Fruit fly (Drosophila melanogaster) whole organism, prepupa: ENCODE measurements around the gene CG4404.
A peak's percentile ranks its signal among the peaks of the same experiment; 100 is the strongest.

Experiments
- Blimp-1 ChIP-seq: fragments of 200-800 bp; sonication (Bioruptor generic); optimal IDR thresholded peaks from 3 replicates; lab custom pipeline; 2017; ENCODE audit warnings: missing biosample characterization, missing genetic modification characterization, mild to moderate bottlenecking, moderate library complexity, missing genetic modification reagents
- CG10631 ChIP-seq: fragments of 200-800 bp; sonication (Bioruptor generic); optimal IDR thresholded peaks from 2 replicates; lab custom pipeline; 2016; ENCODE audit warnings: missing biosample characterization, missing genetic modification characterization
- CG10669 ChIP-seq: fragments of 200-800 bp; sonication (Bioruptor generic); optimal IDR thresholded peaks from 3 replicates; lab custom pipeline; 2018; ENCODE audit warnings: missing biosample characterization, mild to moderate bottlenecking, missing genetic modification characterization, moderate library complexity
- CG11294 ChIP-seq: fragments of 200-800 bp; sonication (Bioruptor generic); IDR thresholded peaks from 2 replicates; pipeline ENCODE4 v1.3.6; 2022; ENCODE audit warnings: missing biosample characterization, missing genetic modification characterization
- CG11762 ChIP-seq: fragments of 200-800 bp; sonication (Bioruptor generic); optimal IDR thresholded peaks from 3 replicates; lab custom pipeline; 2016; ENCODE audit warnings: missing biosample characterization, missing genetic modification characterization; ENCODE audit not compliant: insufficient read depth
- CG11902 ChIP-seq: fragments of 200-800 bp; sonication (Bioruptor generic); optimal IDR thresholded peaks from 3 replicates; lab custom pipeline; 2016; ENCODE audit warnings: missing biosample characterization, missing genetic modification characterization
- CG1621 ChIP-seq: fragments of 200-800 bp; sonication (Bioruptor generic); optimal IDR thresholded peaks from 3 replicates; lab custom pipeline; 2018; ENCODE audit warnings: missing biosample characterization, mild to moderate bottlenecking, missing genetic modification characterization
- CG16779 ChIP-seq: fragments of 200-800 bp; sonication (Bioruptor generic); optimal IDR thresholded peaks from 3 replicates; lab custom pipeline; 2017; ENCODE audit warnings: missing biosample characterization, mild to moderate bottlenecking, missing genetic modification characterization
- CG3032 ChIP-seq: fragments of 200-800 bp; optimal IDR thresholded peaks from 2 replicates; lab custom pipeline; 2019; ENCODE audit warnings: missing biosample characterization, mild to moderate bottlenecking, missing genetic modification characterization, moderate library complexity
- CG31627 ChIP-seq: fragments of 200-800 bp; sonication (Bioruptor generic); optimal IDR thresholded peaks from 3 replicates; lab custom pipeline; 2016; ENCODE audit warnings: missing biosample characterization, missing genetic modification characterization
- CG32006 ChIP-seq: fragments of 200-800 bp; sonication (Bioruptor generic); optimal IDR thresholded peaks from 3 replicates; lab custom pipeline; 2017; ENCODE audit warnings: missing biosample characterization, mild to moderate bottlenecking, missing genetic modification characterization
- CG34406 ChIP-seq: fragments of 200-800 bp; sonication (Bioruptor generic); optimal IDR thresholded peaks from 3 replicates; lab custom pipeline; 2016; ENCODE audit warnings: missing biosample characterization, missing genetic modification characterization
- CG6792 ChIP-seq: fragments of 200-800 bp; sonication (Bioruptor generic); optimal IDR thresholded peaks from 3 replicates; lab custom pipeline; 2016; ENCODE audit warnings: missing biosample characterization, missing genetic modification characterization
- CG6808 ChIP-seq: fragments of 200-800 bp; sonication (Bioruptor generic); optimal IDR thresholded peaks from 3 replicates; lab custom pipeline; 2017; ENCODE audit warnings: missing biosample characterization, missing genetic modification characterization, mild to moderate bottlenecking, moderate library complexity, missing genetic modification reagents
- CG6854 ChIP-seq: fragments of 200-800 bp; sonication (Bioruptor generic); optimal IDR thresholded peaks from 2 replicates; lab custom pipeline; 2017; ENCODE audit warnings: missing biosample characterization, mild to moderate bottlenecking, missing genetic modification characterization
- CG8119 ChIP-seq: fragments of 200-800 bp; sonication (Bioruptor generic); IDR thresholded peaks from 3 replicates; pipeline ENCODE4 v1.3.6; 2022; ENCODE audit warnings: missing biosample characterization, missing genetic modification characterization
- Eip75B ChIP-seq: fragments of 200-800 bp; sonication (Bioruptor generic); optimal IDR thresholded peaks from 3 replicates; lab custom pipeline; 2016; ENCODE audit warnings: missing biosample characterization, missing genetic modification characterization
- Eip78C ChIP-seq: fragments of 200-800 bp; sonication (Bioruptor generic); peaks from one replicate; lab custom pipeline; 2016; ENCODE audit warnings: missing biosample characterization, missing genetic modification characterization
- Eip93F ChIP-seq: fragments of 200-800 bp; sonication (Bioruptor generic); optimal IDR thresholded peaks from 2 replicates; lab custom pipeline; 2016; ENCODE audit warnings: missing biosample characterization, mild to moderate bottlenecking, missing genetic modification characterization
- Ets96B ChIP-seq: fragments of 200-800 bp; optimal IDR thresholded peaks from 2 replicates; lab custom pipeline; 2019; ENCODE audit warnings: missing biosample characterization, mild to moderate bottlenecking, missing genetic modification characterization, moderate library complexity
- Gug ChIP-seq: fragments of 200-800 bp; sonication (Bioruptor generic); IDR thresholded peaks from 2 replicates; pipeline ENCODE4 v1.3.6; 2022; ENCODE audit warnings: missing biosample characterization, missing genetic modification characterization
- Hr39 ChIP-seq: fragments of 200-800 bp; sonication (Bioruptor generic); optimal IDR thresholded peaks from 2 replicates; lab custom pipeline; 2016; ENCODE audit warnings: missing biosample characterization, missing genetic modification characterization
- Lpt ChIP-seq: fragments of 200-800 bp; sonication (Bioruptor generic); optimal IDR thresholded peaks from 3 replicates; lab custom pipeline; 2016; ENCODE audit warnings: missing biosample characterization, missing genetic modification characterization
- Met ChIP-seq: fragments of 200-800 bp; sonication (Bioruptor generic); optimal IDR thresholded peaks from 3 replicates; lab custom pipeline; 2016; ENCODE audit warnings: missing biosample characterization, missing genetic modification characterization
- OdsH ChIP-seq: fragments of 200-800 bp; sonication (Bioruptor generic); optimal IDR thresholded peaks from 3 replicates; lab custom pipeline; 2016; ENCODE audit warnings: missing biosample characterization, missing genetic modification characterization
- Smox ChIP-seq: fragments of 200-800 bp; sonication (Bioruptor generic); optimal IDR thresholded peaks from 3 replicates; lab custom pipeline; 2016; ENCODE audit warnings: missing biosample characterization, missing genetic modification characterization
- Sox102F ChIP-seq: fragments of 200-800 bp; sonication (Bioruptor generic); optimal IDR thresholded peaks from 2 replicates; lab custom pipeline; 2016; ENCODE audit warnings: missing biosample characterization, mild to moderate bottlenecking, missing genetic modification characterization
- acj6 ChIP-seq: fragments of 200-800 bp; sonication (Bioruptor generic); optimal IDR thresholded peaks from 3 replicates; lab custom pipeline; 2016; ENCODE audit warnings: missing biosample characterization, missing genetic modification characterization
- dac ChIP-seq: fragments of 200-800 bp; sonication (Bioruptor generic); optimal IDR thresholded peaks from 2 replicates; lab custom pipeline; 2017; ENCODE audit warnings: missing biosample characterization, mild to moderate bottlenecking, missing genetic modification characterization
- eg ChIP-seq: fragments of 200-800 bp; sonication (Bioruptor generic); IDR thresholded peaks from 3 replicates; pipeline ENCODE4 v1.3.6; 2022; ENCODE audit warnings: missing biosample characterization, missing genetic modification characterization
- fd59A ChIP-seq: fragments of 200-800 bp; sonication (Bioruptor generic); optimal IDR thresholded peaks from 2 replicates; lab custom pipeline; 2017; ENCODE audit warnings: missing biosample characterization, mild to moderate bottlenecking, missing genetic modification characterization, missing genetic modification reagents
- fd85E ChIP-seq: fragments of 200-800 bp; sonication (Bioruptor generic); optimal IDR thresholded peaks from 3 replicates; lab custom pipeline; 2016; ENCODE audit warnings: missing biosample characterization, missing genetic modification characterization
- fkh ChIP-seq: fragments of 200-800 bp; sonication (Bioruptor generic); optimal IDR thresholded peaks from 3 replicates; lab custom pipeline; 2017; ENCODE audit warnings: missing biosample characterization, mild to moderate bottlenecking, missing genetic modification characterization, moderate library complexity
- lz ChIP-seq: fragments of 200-800 bp; sonication (Bioruptor generic); optimal IDR thresholded peaks from 3 replicates; lab custom pipeline; 2016; ENCODE audit warnings: missing biosample characterization, missing genetic modification characterization
- net ChIP-seq: fragments of 200-800 bp; sonication (Bioruptor generic); optimal IDR thresholded peaks from 3 replicates; lab custom pipeline; 2016; ENCODE audit warnings: missing biosample characterization, missing genetic modification characterization
- pdm3 ChIP-seq: fragments of 200-800 bp; sonication (Bioruptor generic); optimal IDR thresholded peaks from 3 replicates; lab custom pipeline; 2016; ENCODE audit warnings: missing biosample characterization, missing genetic modification characterization
- salr ChIP-seq, 2 experiments: fragments of 200-800 bp; sonication (Bioruptor generic); optimal IDR thresholded peaks; 3 replicates each; lab custom pipeline; 2016 to 2018; ENCODE audit warnings: missing biosample characterization in 2 of 2, missing genetic modification characterization in 2 of 2, mild to moderate bottlenecking in 1 of 2
- spab ChIP-seq: fragments of 200-800 bp; sonication (Bioruptor generic); optimal IDR thresholded peaks from 2 replicates; lab custom pipeline; 2017; ENCODE audit warnings: missing biosample characterization, mild to moderate bottlenecking, missing genetic modification characterization, missing genetic modification reagents
- ss ChIP-seq, 2 experiments: fragments of 200-800 bp; sonication (Bioruptor generic); optimal IDR thresholded peaks; 2 replicates in 1 of 2; 3 replicates in 1 of 2; lab custom pipeline; 2017 to 2018; ENCODE audit warnings: mild to moderate bottlenecking in 2 of 2, missing biosample characterization in 2 of 2, missing genetic modification characterization in 2 of 2, moderate library complexity in 1 of 2
- svp ChIP-seq: fragments of 200-800 bp; sonication (Bioruptor generic); peaks from one replicate; lab custom pipeline; 2016; ENCODE audit warnings: missing biosample characterization, missing genetic modification characterization
- topi ChIP-seq: fragments of 200-800 bp; sonication (Bioruptor generic); optimal IDR thresholded peaks from 3 replicates; lab custom pipeline; 2016; ENCODE audit warnings: missing biosample characterization, missing genetic modification characterization
- vri ChIP-seq: fragments of 200-800 bp; sonication (Bioruptor generic); optimal IDR thresholded peaks from 3 replicates; lab custom pipeline; 2016; ENCODE audit warnings: missing biosample characterization, mild to moderate bottlenecking, missing genetic modification characterization

The CG4404 gene

DNA sequence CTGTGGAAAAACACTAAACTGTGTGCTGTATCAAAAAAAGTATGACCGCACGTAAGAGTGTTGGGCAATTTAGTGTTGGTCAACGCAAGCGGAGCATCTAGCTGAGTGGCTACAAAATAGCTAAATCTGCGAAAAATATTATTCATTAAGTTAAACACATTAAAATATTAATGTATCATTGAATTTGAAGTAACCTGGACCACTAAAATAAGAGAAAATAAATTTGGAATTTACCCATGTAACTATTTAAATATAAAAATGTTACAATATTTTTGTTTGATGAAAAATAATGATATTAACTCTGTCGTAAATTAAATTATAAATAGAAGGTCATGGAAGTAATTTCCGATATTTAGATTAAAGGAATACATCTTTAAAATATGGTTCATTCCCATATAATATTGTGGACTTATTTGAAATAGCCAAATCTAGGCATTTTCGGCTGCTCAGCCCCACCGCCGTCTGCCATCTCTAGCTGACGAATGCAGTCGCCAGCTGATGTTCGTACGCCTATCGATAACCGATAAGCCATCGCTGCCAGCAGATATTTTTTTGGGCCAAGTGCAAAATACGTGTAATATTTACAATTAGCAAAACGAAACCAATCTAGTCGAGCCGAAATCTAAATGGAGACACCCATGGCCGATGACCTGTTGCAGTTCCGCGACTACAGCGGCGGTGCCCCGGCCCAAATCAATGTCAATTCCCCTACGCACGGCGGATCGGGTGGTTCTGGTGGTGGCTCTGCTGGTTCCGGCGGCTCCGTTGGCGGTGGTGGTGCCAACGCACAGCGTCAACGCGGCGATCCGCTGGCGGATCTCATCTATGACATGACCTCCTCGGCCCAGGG is 4.0 kb upstream of the CG4404 start, which contains the start of the genes Brms1 and CG4645 (continued):
- TF ChIP-seq CG8119 (no peak), Blimp-1 (GFP tag; lab: Kevin White, UChicago) (no peak), Smox (GFP tag; lab: Kevin White, UChicago) (peak; percentile 26), salr (GFP tag; optimal IDR thresholded peaks at IDR 0.05; lab: Kevin White, UChicago) (peak in 1 of 2 experiments; percentile 56), CG3032 (tag; lab: Kevin White, UChicago) (peak; percentile 44), CG31627 (peak; percentile 47), Met (peak; percentile 33), vri (GFP tag; lab: Kevin White, UChicago) (no peak), Eip75B (GFP tag; lab: Kevin White, UChicago) (peak; percentile 9), CG16779 (tag; lab: Kevin White, UChicago) (no peak), CG6854 (no peak), fkh (GFP tag; lab: Kevin White, UChicago) (peak; percentile 7), ss (GFP tag; optimal IDR thresholded peaks at IDR 0.05; lab: Kevin White, UChicago) (peak in 1 of 2 experiments; percentile 33), CG34406 (peak; percentile 29), CG10631 (peak; percentile 66), Eip93F (GFP tag; lab: Kevin White, UChicago) (no peak)

DNA sequence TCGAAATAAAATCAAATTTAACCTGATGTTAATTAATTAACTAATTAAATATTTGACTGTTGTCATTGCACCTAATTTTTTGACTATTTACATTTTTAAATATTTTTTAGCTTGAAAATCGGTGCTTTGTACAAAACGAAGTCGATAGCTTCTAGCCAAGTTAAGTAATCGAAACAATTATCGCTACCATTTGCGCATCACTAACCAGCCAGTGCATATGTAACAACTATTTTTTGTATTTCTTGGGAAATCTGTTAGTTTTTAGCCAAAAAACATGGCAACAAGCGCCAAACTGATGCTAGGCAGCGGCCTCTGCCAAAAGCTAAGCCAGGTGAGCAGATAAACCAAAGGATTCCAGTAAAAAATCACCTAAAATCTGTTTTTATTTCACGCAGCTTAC is 1.1 kb upstream of the CG4404 start, which contains the start of gene mRpL49:
mRpL49 (plus strand) TSS at position 192 of the 400 bp plus-strand sequence.
- TF ChIP-seq pdm3 (GFP tag; lab: Kevin White, UChicago) (no peak), Hr39 (GFP tag; lab: Kevin White, UChicago) (no peak), CG32006 (GFP tag; lab: Kevin White, UChicago) (no peak), CG10669 (no peak), eg (GFP tag; lab: Robert Waterston, UW) (no peak), CG11762 (GFP tag; lab: Kevin White, UChicago) (no peak), spab (GFP tag; lab: Kevin White, UChicago) (no peak), net (GFP tag; lab: Kevin White, UChicago) (no peak), CG11902 (GFP tag; lab: Kevin White, UChicago) (no peak), CG6854 (no peak), topi (GFP tag; lab: Kevin White, UChicago) (no peak), Gug (GFP tag; lab: Robert Waterston, UW) (no peak), OdsH (GFP tag; lab: Kevin White, UChicago) (no peak), CG10631 (no peak), CG6808 (GFP tag; lab: Kevin White, UChicago) (no peak), CG16779 (tag; lab: Kevin White, UChicago) (no peak), Blimp-1 (GFP tag; lab: Kevin White, UChicago) (no peak), Eip78C (GFP tag; lab: Kevin White, UChicago) (no peak), salr (GFP tag; optimal IDR thresholded peaks at IDR 0.05; lab: Kevin White, UChicago) (no peak)

DNA sequence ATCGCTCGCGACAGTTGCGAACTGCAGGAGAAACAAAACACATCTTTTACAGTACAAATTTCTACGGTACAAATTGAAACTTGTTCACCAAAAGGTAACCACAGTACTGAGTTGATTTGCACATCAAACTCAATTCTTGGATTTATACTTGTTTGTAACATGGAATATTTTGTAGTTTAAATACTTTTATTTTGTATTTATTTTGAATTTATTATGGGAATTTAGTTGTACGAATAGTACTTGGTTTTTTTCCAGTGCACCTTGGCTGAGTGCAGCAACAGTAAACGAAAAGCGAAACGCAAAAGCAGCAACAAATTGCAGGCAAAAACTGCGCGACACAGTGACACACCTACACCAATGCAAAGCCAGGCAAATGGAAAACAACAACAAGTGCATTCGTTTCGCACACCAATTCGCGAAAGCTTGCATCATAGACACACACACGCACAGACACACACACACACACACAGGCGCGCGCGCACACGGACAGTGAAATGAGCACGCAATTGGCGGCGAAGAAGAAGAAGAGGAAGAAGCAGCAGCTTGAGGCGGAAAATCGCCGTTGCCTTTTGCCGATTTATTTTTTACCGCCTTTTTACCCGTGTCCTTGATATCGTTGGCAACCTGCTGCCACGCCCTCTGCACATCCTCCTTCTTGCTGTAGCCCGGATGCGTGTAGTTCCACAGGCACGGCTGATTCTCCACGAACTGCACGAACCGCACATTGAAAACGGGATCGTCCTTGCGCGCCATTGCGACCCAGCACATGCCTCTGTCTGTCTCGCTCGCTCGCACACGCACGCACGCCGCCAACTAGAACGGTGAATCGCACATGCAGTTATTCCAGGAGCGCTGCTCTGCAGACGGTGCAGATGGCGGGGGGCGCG is 561 bp downstream of the CG4404 start:
- TF ChIP-seq net (GFP tag; lab: Kevin White, UChicago), result peak; percentile 57
- no peak for TF ChIP-seq fd59A (GFP tag; lab: Kevin White, UChicago)
- peak; percentile 72 for TF ChIP-seq vri (GFP tag; lab: Kevin White, UChicago)
- TF ChIP-seq Hr39 (GFP tag; lab: Kevin White, UChicago), result no peak
- no peak for TF ChIP-seq CG31627
- peak; percentile 16 for TF ChIP-seq CG6792 (GFP tag; lab: Kevin White, UChicago)
- TF ChIP-seq Met, result peak; percentile 34
- TF ChIP-seq acj6 (GFP tag; lab: Kevin White, UChicago), result peak; percentile 37
- TF ChIP-seq CG1621, result peak; percentile 16
- no peak for TF ChIP-seq Sox102F
- TF ChIP-seq Lpt (GFP tag; lab: Kevin White, UChicago), result peak; percentile 37
- no peak for TF ChIP-seq dac
- TF ChIP-seq lz (GFP tag; lab: Kevin White, UChicago), result peak; percentile 4
- peak; percentile 42 for TF ChIP-seq Ets96B (tag; lab: Kevin White, UChicago)
- TF ChIP-seq spab (GFP tag; lab: Kevin White, UChicago), result no peak
- TF ChIP-seq Blimp-1 (GFP tag; lab: Kevin White, UChicago), result peak; percentile 33
- peak; percentile 66 for TF ChIP-seq svp (GFP tag; lab: Kevin White, UChicago)
- no peak for TF ChIP-seq Smox (GFP tag; lab: Kevin White, UChicago)
- no peak for TF ChIP-seq CG6854
- no peak for TF ChIP-seq salr (GFP tag; optimal IDR thresholded peaks at IDR 0.05; lab: Kevin White, UChicago)
- no peak; the same call in 1 of the 2 replicates for TF ChIP-seq CG11294 (GFP tag; lab: Robert Waterston, UW)
- TF ChIP-seq fd85E, result no peak
